Fruit fly (Drosophila melanogaster): Measurements from ENCODE around the gene Eip78C.
A peak's percentile ranks its signal among the peaks of the same experiment; 100 is the strongest.

The Eip78C gene

dm6 chr3L:21275921-21276295 lies 49.5 kb downstream of the Eip78C start (continued):
- TF ChIP-seq cwo (GFP tag; optimal IDR thresholded peaks at IDR 0.05) (peak; percentile 96), CG13296 (GFP tag; optimal IDR thresholded peaks at IDR 0.05) (no peak), CG10565 (GFP tag; optimal IDR thresholded peaks at IDR 0.05) (no peak), CG6765 (GFP tag; optimal IDR thresholded peaks at IDR 0.05) (no peak), Bgb (GFP tag; IDR thresholded peaks at IDR 0.05; ENCODE audit: partially characterized antibody) (no peak), CG15696 (tag; optimal IDR thresholded peaks at IDR 0.05) (no peak), Spps (tag; optimal IDR thresholded peaks at IDR 0.05) (no peak), Mes4 (GFP tag; optimal IDR thresholded peaks at IDR 0.05) (no peak), CG30020 (tag; optimal IDR thresholded peaks at IDR 0.05) (no peak), ase (GFP tag; IDR thresholded peaks at IDR 0.05) (no peak), CG2202 (tag; optimal IDR thresholded peaks at IDR 0.05) (no peak), Ravus (GFP tag; IDR thresholded peaks at IDR 0.05) (no peak), CG11398 (GFP tag; optimal IDR thresholded peaks at IDR 0.05) (no peak), CG15514 (GFP tag; optimal IDR thresholded peaks at IDR 0.05) (no peak), CG42726 (GFP tag; IDR thresholded peaks at IDR 0.05; ENCODE audit: partially characterized antibody) (0 out of 2 replicates have a peak, but pooled peaks have one; percentile 14), chif (GFP tag; optimal IDR thresholded peaks at IDR 0.05) (no peak), lbe (GFP tag; optimal IDR thresholded peaks at IDR 0.05) (no peak), CG6175 (GFP tag; IDR thresholded peaks at IDR 0.05) (0 out of 3 replicates have a peak, but pooled peaks have one; percentile 37), crp (GFP tag; optimal IDR thresholded peaks at IDR 0.05) (no peak), CG9727 (GFP tag; optimal IDR thresholded peaks at IDR 0.05) (no peak), CG9817 (tag; optimal IDR thresholded peaks at IDR 0.05) (no peak), Side (GFP tag; optimal IDR thresholded peaks at IDR 0.05) (no peak), btn (GFP tag; optimal IDR thresholded peaks at IDR 0.05) (no peak), Med (GFP tag) (peak; percentile 65), Gsc (GFP tag; IDR thresholded peaks at IDR 0.05) (no peak), seq (GFP tag; IDR thresholded peaks at IDR 0.05) (no peak), Sox102F (GFP tag; optimal IDR thresholded peaks at IDR 0.05) (no peak), Awh (GFP tag; IDR thresholded peaks at IDR 0.05) (no peak), CG34376 (GFP tag; optimal IDR thresholded peaks at IDR 0.05) (peak; percentile 61), Hr78 (GFP tag; optimal IDR thresholded peaks at IDR 0.05) (no peak), H2.0 (GFP tag; IDR thresholded peaks at IDR 0.05) (no peak), Fer1 (GFP tag; optimal IDR thresholded peaks at IDR 0.05) (no peak), yki (optimal IDR thresholded peaks at IDR 0.05) (no peak), maf-S (GFP tag; optimal IDR thresholded peaks at IDR 0.05) (no peak), zen2 (GFP tag; IDR thresholded peaks at IDR 0.05; ENCODE audit: partially characterized antibody) (no peak), NFAT (GFP tag; IDR thresholded peaks at IDR 0.05) (peak; percentile 18; the same call in 1 of the 2 replicates), CG12391 (tag; optimal IDR thresholded peaks at IDR 0.05) (no peak), Atf6 (GFP tag; IDR thresholded peaks at IDR 0.05) (no peak), bbx (GFP tag; IDR thresholded peaks at IDR 0.05; ENCODE audit: partially characterized antibody) (no peak), sc (optimal IDR thresholded peaks at IDR 0.05) (no peak), sc (GFP tag; optimal IDR thresholded peaks at IDR 0.05) (no peak), esg (GFP tag; conservative IDR thresholded peaks at IDR 0.05) (no peak), TFAM (GFP tag; optimal IDR thresholded peaks at IDR 0.05) (no peak), Lim3 (GFP tag; IDR thresholded peaks at IDR 0.05) (no peak), E2f1 (GFP tag; IDR thresholded peaks at IDR 0.05) (no peak), CG7839 (tag; optimal IDR thresholded peaks at IDR 0.05) (no peak), Asciz (GFP tag; optimal IDR thresholded peaks at IDR 0.05) (no peak), pan (optimal IDR thresholded peaks at IDR 0.05) (no peak), pan (GFP tag; optimal IDR thresholded peaks at IDR 0.05 in 1 of 2, IDR thresholded peaks at IDR 0.05 in 1 of 2) (peak in 1 of 2 experiments; percentile 19), exex (tag; optimal IDR thresholded peaks at IDR 0.05) (peak; percentile 98), CG4854 (GFP tag; optimal IDR thresholded peaks at IDR 0.05) (no peak), sr (GFP tag; IDR thresholded peaks at IDR 0.05) (0 out of 3 replicates have a peak, but pooled peaks have one; percentile 2)

Measured in whole organism, embryonic.